Fruit fly (Drosophila melanogaster) whole organism, embryonic: ENCODE measurements around the gene CG2865.
A peak's percentile ranks its signal among the peaks of the same experiment; 100 is the strongest.

Experiments used
- CG11456 ChIP-seq: fragments of 200-800 bp; sonication (Bioruptor generic); IDR thresholded peaks from 3 replicates; pipeline ENCODE4 v1.3.6; 2022; ENCODE audit warnings: missing biosample characterization, missing genetic modification characterization
- CG12299 ChIP-seq: fragments of 200-800 bp; sonication (Bioruptor generic); optimal IDR thresholded peaks from 2 replicates; lab custom pipeline; 2018; ENCODE audit warnings: missing biosample characterization, mild to moderate bottlenecking, missing genetic modification characterization
- CG13624 ChIP-seq: fragments of 200-800 bp; sonication (Bioruptor generic); optimal IDR thresholded peaks from 2 replicates; lab custom pipeline; 2016; ENCODE audit warnings: missing biosample characterization, missing genetic modification characterization
- CG1792 ChIP-seq: fragments of 200-800 bp; sonication (Bioruptor generic); optimal IDR thresholded peaks from 2 replicates; lab custom pipeline; 2016; ENCODE audit warnings: missing biosample characterization, missing genetic modification characterization
- CG2678 ChIP-seq: fragments of 200-800 bp; sonication (Bioruptor generic); optimal IDR thresholded peaks from 3 replicates; lab custom pipeline; 2019; ENCODE audit warnings: missing biosample characterization, mild to moderate bottlenecking, missing genetic modification characterization, moderate library complexity
- CG3065 ChIP-seq: fragments of 200-800 bp; sonication (Bioruptor generic); optimal IDR thresholded peaks from 2 replicates; lab custom pipeline; 2016; ENCODE audit warnings: missing biosample characterization, missing genetic modification characterization
- CG3163 ChIP-seq: fragments of 200-800 bp; sonication (Bioruptor generic); optimal IDR thresholded peaks from 3 replicates; lab custom pipeline; 2016; ENCODE audit warnings: missing biosample characterization, missing genetic modification characterization
- CG32767 ChIP-seq: fragments of 200-800 bp; sonication (Bioruptor generic); IDR thresholded peaks from 2 replicates; pipeline ENCODE4 v1.3.6; 2022; ENCODE audit warnings: missing biosample characterization, missing genetic modification characterization
- CG32772 ChIP-seq: fragments of 200-800 bp; sonication (Bioruptor generic); IDR thresholded peaks from 2 replicates; pipeline ENCODE4 v1.3.6; 2022; ENCODE audit warnings: missing biosample characterization, missing genetic modification characterization
- CG3281 ChIP-seq: fragments of 200-800 bp; sonication (Bioruptor generic); optimal IDR thresholded peaks from 3 replicates; lab custom pipeline; 2017; ENCODE audit warnings: missing biosample characterization, mild to moderate bottlenecking, missing genetic modification characterization
- CG4730 ChIP-seq: fragments of 200-800 bp; sonication (Bioruptor generic); IDR thresholded peaks from 2 replicates; pipeline ENCODE4 v1.3.6; 2022; ENCODE audit warnings: missing biosample characterization, missing genetic modification characterization
- CG6272 ChIP-seq: fragments of 200-800 bp; sonication (Bioruptor generic); IDR thresholded peaks from 2 replicates; pipeline ENCODE4 v1.3.6; 2022; ENCODE audit warnings: missing biosample characterization, missing genetic modification characterization
- CG6813 ChIP-seq: fragments of 200-800 bp; sonication (Bioruptor generic); optimal IDR thresholded peaks from 2 replicates; lab custom pipeline; 2017; ENCODE audit warnings: missing biosample characterization, missing genetic modification characterization, mild to moderate bottlenecking, moderate library complexity, missing genetic modification reagents
- CG8089 ChIP-seq: fragments of 200-800 bp; sonication (Bioruptor generic); optimal IDR thresholded peaks from 3 replicates; lab custom pipeline; 2016; ENCODE audit warnings: missing biosample characterization, missing genetic modification characterization
- CG8765 ChIP-seq: fragments of 200-800 bp; sonication (Bioruptor generic); IDR thresholded peaks from 2 replicates; pipeline ENCODE4 v1.3.6; 2022; ENCODE audit warnings: missing biosample characterization, missing genetic modification characterization
- CG9215 ChIP-seq: fragments of 200-800 bp; sonication (Bioruptor generic); IDR thresholded peaks from 2 replicates; pipeline ENCODE4 v1.3.6; 2022; ENCODE audit warnings: missing biosample characterization, missing genetic modification characterization
- CG9797 ChIP-seq: fragments of 200-800 bp; sonication (Bioruptor generic); optimal IDR thresholded peaks from 3 replicates; lab custom pipeline; 2018; ENCODE audit warnings: missing biosample characterization, mild to moderate bottlenecking, missing genetic modification characterization
- Camta ChIP-seq: fragments of 200-800 bp; sonication (Bioruptor generic); optimal IDR thresholded peaks from 2 replicates; lab custom pipeline; 2016; ENCODE audit warnings: missing biosample characterization, missing genetic modification characterization
- Ets65A ChIP-seq: fragments of 200-800 bp; sonication (Bioruptor generic); peaks from one replicate; lab custom pipeline; 2016; ENCODE audit warnings: missing biosample characterization, missing genetic modification characterization
- Fer1 ChIP-seq: fragments of 200-800 bp; sonication (Bioruptor generic); optimal IDR thresholded peaks from 2 replicates; lab custom pipeline; 2017; ENCODE audit warnings: missing biosample characterization, mild to moderate bottlenecking, missing genetic modification characterization
- H2.0 ChIP-seq: fragments of 200-800 bp; sonication (Bioruptor generic); IDR thresholded peaks from 2 replicates; pipeline ENCODE4 v1.3.6; 2022; ENCODE audit warnings: missing biosample characterization, missing genetic modification characterization
- Hr3 ChIP-seq: fragments of 200-800 bp; sonication (Bioruptor generic); optimal IDR thresholded peaks from 3 replicates; lab custom pipeline; 2016; ENCODE audit warnings: missing biosample characterization, missing genetic modification characterization
- Jarid2 ChIP-seq: fragments of 200-800 bp; sonication (Bioruptor generic); optimal IDR thresholded peaks from 3 replicates; lab custom pipeline; 2017; ENCODE audit warnings: mild to moderate bottlenecking, missing biosample characterization, missing genetic modification reagents, missing genetic modification characterization
- Scr ChIP-seq: fragments of 200-800 bp; sonication (Bioruptor generic); IDR thresholded peaks from 2 replicates; pipeline ENCODE4 v1.3.6; 2022; ENCODE audit warnings: missing biosample characterization, missing genetic modification characterization; ENCODE audit not compliant: partially characterized antibody
- Sry-β ChIP-seq: fragments of 200-800 bp; sonication (Bioruptor generic); optimal IDR thresholded peaks from 2 replicates; lab custom pipeline; 2018; ENCODE audit warnings: missing biosample characterization, mild to moderate bottlenecking, missing genetic modification characterization, moderate library complexity
- Sry-δ ChIP-seq: fragments of 200-800 bp; sonication (Bioruptor generic); optimal IDR thresholded peaks from 2 replicates; lab custom pipeline; 2016; ENCODE audit warnings: missing biosample characterization, missing genetic modification characterization
- Ssrp ChIP-seq: fragments of 200-800 bp; sonication (Bioruptor generic); optimal IDR thresholded peaks from 2 replicates; lab custom pipeline; 2018; ENCODE audit warnings: missing biosample characterization, mild to moderate bottlenecking, missing genetic modification characterization, moderate library complexity
- Stat92E ChIP-seq, 3 experiments: fragments of >200 bp in 2 of 3; fragments of 200-800 bp in 1 of 3; sonication (Bioruptor generic) in 1 of 3; optimal IDR thresholded peaks; 2 replicates each; lab custom pipeline; 2017 to 2019; ENCODE audit warnings: missing biosample characterization in 3 of 3, missing genetic modification characterization in 3 of 3, mild to moderate bottlenecking in 1 of 3, moderate library complexity in 1 of 3
- YL-1 ChIP-seq: fragments of 200-800 bp; sonication (Bioruptor generic); optimal IDR thresholded peaks from 3 replicates; lab custom pipeline; 2017; ENCODE audit warnings: missing biosample characterization, mild to moderate bottlenecking, missing genetic modification characterization
- ac ChIP-seq: fragments of 200-800 bp; sonication (Bioruptor generic); optimal IDR thresholded peaks from 3 replicates; lab custom pipeline; 2017; ENCODE audit warnings: missing biosample characterization, mild to moderate bottlenecking, missing genetic modification characterization
- amos ChIP-seq: fragments of 200-800 bp; sonication (Bioruptor generic); IDR thresholded peaks from 2 replicates; pipeline ENCODE4 v1.3.6; 2022; ENCODE audit warnings: missing biosample characterization, missing genetic modification characterization; ENCODE audit not compliant: partially characterized antibody
- az2 ChIP-seq: fragments of 200-800 bp; sonication (Bioruptor generic); optimal IDR thresholded peaks from 3 replicates; lab custom pipeline; 2016; ENCODE audit warnings: missing biosample characterization, missing genetic modification characterization
- bcd ChIP-seq: fragments of 200-800 bp; sonication (Bioruptor generic); optimal IDR thresholded peaks from 2 replicates; lab custom pipeline; 2017; ENCODE audit warnings: missing biosample characterization, mild to moderate bottlenecking, missing genetic modification characterization
- chif ChIP-seq, 2 experiments: fragments of 200-800 bp; sonication (Bioruptor generic); optimal IDR thresholded peaks; 3 replicates each; lab custom pipeline; 2016; ENCODE audit warnings: missing biosample characterization in 2 of 2, missing genetic modification characterization in 2 of 2
- cwo ChIP-seq: fragments of 200-800 bp; sonication (Bioruptor generic); optimal IDR thresholded peaks from 3 replicates; lab custom pipeline; 2017; ENCODE audit warnings: missing biosample characterization, missing genetic modification characterization, mild to moderate bottlenecking, moderate library complexity, missing genetic modification reagents
- dimm ChIP-seq: fragments of 200-800 bp; sonication (Bioruptor generic); IDR thresholded peaks from 2 replicates; pipeline ENCODE4 v1.3.6; 2022; ENCODE audit warnings: missing biosample characterization, missing genetic modification characterization
- dm ChIP-seq: fragments of 200-800 bp; sonication (Bioruptor generic); optimal IDR thresholded peaks from 3 replicates; lab custom pipeline; 2016; ENCODE audit warnings: missing biosample characterization, missing genetic modification characterization
- dpn ChIP-seq, 2 experiments: fragments of 200-800 bp; sonication (Bioruptor generic); optimal IDR thresholded peaks; 3 replicates each; lab custom pipeline; 2016; ENCODE audit warnings: missing biosample characterization in 2 of 2, missing genetic modification characterization in 2 of 2
- fd64A ChIP-seq: fragments of 200-800 bp; sonication (Bioruptor generic); optimal IDR thresholded peaks from 3 replicates; lab custom pipeline; 2018; ENCODE audit warnings: missing biosample characterization, mild to moderate bottlenecking, missing genetic modification characterization
- gsb ChIP-seq: fragments of 200-800 bp; sonication (Bioruptor generic); IDR thresholded peaks from 2 replicates; pipeline ENCODE4 v1.3.6; 2022; ENCODE audit warnings: missing biosample characterization, missing genetic modification characterization
- inv ChIP-seq: fragments of 200-800 bp; sonication (Bioruptor generic); IDR thresholded peaks from 2 replicates; pipeline ENCODE4 v1.3.6; 2022; ENCODE audit warnings: missing biosample characterization, missing genetic modification characterization; ENCODE audit not compliant: partially characterized antibody
- kay ChIP-seq: fragments of 200-800 bp; sonication (Bioruptor generic); optimal IDR thresholded peaks from 2 replicates; lab custom pipeline; 2016; ENCODE audit warnings: missing biosample characterization, missing genetic modification characterization
- mirr ChIP-seq: fragments of 200-800 bp; sonication (Bioruptor generic); optimal IDR thresholded peaks from 3 replicates; lab custom pipeline; 2018; ENCODE audit warnings: missing biosample characterization, mild to moderate bottlenecking, missing genetic modification characterization
- nom ChIP-seq: fragments of 200-800 bp; sonication (Bioruptor generic); optimal IDR thresholded peaks from 2 replicates; lab custom pipeline; 2017; ENCODE audit warnings: missing biosample characterization, missing genetic modification characterization, mild to moderate bottlenecking, moderate library complexity, missing genetic modification reagents
- pan ChIP-seq, 4 experiments: fragments of >200 bp in 3 of 4; fragments of 200-800 bp in 1 of 4; sonication (Bioruptor generic) in 1 of 4; optimal IDR thresholded peaks in 3 of 4; IDR thresholded peaks in 1 of 4; 2 replicates each; pipeline versions ENCODE4 v1.3.6 to Lab custom; 2017 to 2022; ENCODE audit warnings: missing biosample characterization in 2 of 4, missing genetic modification characterization in 2 of 4, mixed read lengths in 1 of 4
- ro ChIP-seq: fragments of 200-800 bp; sonication (Bioruptor generic); IDR thresholded peaks from 2 replicates; pipeline ENCODE4 v1.3.6; 2022; ENCODE audit warnings: missing biosample characterization, missing genetic modification characterization
- stwl ChIP-seq: fragments of 200-800 bp; sonication (Bioruptor generic); optimal IDR thresholded peaks from 3 replicates; lab custom pipeline; 2018; ENCODE audit warnings: missing biosample characterization, mild to moderate bottlenecking, missing genetic modification characterization, moderate library complexity

Gene CG2865

dm6 chrX:2296230-2297044 lies 3.2 kb upstream of the CG2865 start (continued):
- TF ChIP-seq dpn (GFP tag; optimal IDR thresholded peaks at IDR 0.05; lab: Kevin White, UChicago) (peak; percentile 95), cwo (GFP tag; lab: Kevin White, UChicago) (peak; percentile 90), dimm (GFP tag; lab: Robert Waterston, UW) (peak; percentile 47; the same call in 1 of the 2 replicates), CG8089 (peak; percentile 95), CG3281 (GFP tag; lab: Kevin White, UChicago) (peak; percentile 93), gsb (0 out of 2 replicates have a peak, but pooled peaks have one; percentile 53), ro (GFP tag; lab: Robert Waterston, UW) (0 out of 2 replicates have a peak, but pooled peaks have one; percentile 32), CG1792 (GFP tag; lab: Kevin White, UChicago) (peak; percentile 92), dm (peak; percentile 91), Ets65A (GFP tag; lab: Kevin White, UChicago) (peak; percentile 99), CG9215 (GFP tag; lab: Robert Waterston, UW) (peak; percentile 85), H2.0 (peak; percentile 77), amos (GFP tag; lab: Robert Waterston, UW) (peak; percentile 16; the same call in 1 of the 2 replicates), CG32767 (peak; percentile 71), Hr3 (peak; percentile 91), Sry-δ (GFP tag; lab: Kevin White, UChicago) (peak; percentile 58), Sry-β (GFP tag; lab: Kevin White, UChicago) (peak; percentile 63), Ssrp (tag; lab: Kevin White, UChicago) (peak; percentile 94), Camta (GFP tag; lab: Kevin White, UChicago) (peak; percentile 95), Jarid2 (GFP tag; lab: Kevin White, UChicago) (peak; percentile 78), pan (optimal IDR thresholded peaks at IDR 0.05; lab: Kevin White, UChicago) (no peak), pan (GFP tag; optimal IDR thresholded peaks at IDR 0.05 in 1 of 2, IDR thresholded peaks at IDR 0.05 in 1 of 2) (peak in 1 of 2 experiments; percentile 64), CG11456 (GFP tag; lab: Robert Waterston, UW) (peak; percentile 63; the same call in 2 of the 3 replicates), CG32772 (GFP tag; lab: Robert Waterston, UW) (peak; percentile 60), ac (GFP tag; lab: Kevin White, UChicago) (peak; percentile 87), Fer1 (peak; percentile 94), CG8765 (peak; percentile 41; the same call in 1 of the 2 replicates), CG12299 (peak; percentile 79), CG4730 (GFP tag; lab: Robert Waterston, UW) (no peak; the same call in none of the 2 replicates), Stat92E (GFP tag; optimal IDR thresholded peaks at IDR 0.05; lab: Kevin White, UChicago) (peak in 1 of 3 experiments; percentile 82), CG6272 (GFP tag; lab: Robert Waterston, UW) (no peak), az2 (GFP tag; lab: Kevin White, UChicago) (peak; percentile 92), mirr (GFP tag; lab: Kevin White, UChicago) (peak; percentile 34), nom (GFP tag; lab: Kevin White, UChicago) (peak; percentile 82), CG3065 (GFP tag; lab: Kevin White, UChicago) (peak; percentile 80), Scr (GFP tag; lab: Robert Waterston, UW) (no peak), CG13624 (peak; percentile 94), CG2678 (tag; lab: Kevin White, UChicago) (peak; percentile 96), bcd (peak; percentile 95), inv (GFP tag; lab: Robert Waterston, UW) (no peak), CG9797 (peak; percentile 45), YL-1 (GFP tag; lab: Kevin White, UChicago) (peak; percentile 77), CG6813 (GFP tag; lab: Kevin White, UChicago) (peak; percentile 91), fd64A (GFP tag; lab: Kevin White, UChicago) (peak; percentile 87), CG3163 (GFP tag; lab: Kevin White, UChicago) (peak; percentile 91), chif (GFP tag; optimal IDR thresholded peaks at IDR 0.05; lab: Kevin White, UChicago) (peak; percentile 93 to 96), stwl (tag; lab: Kevin White, UChicago) (peak; percentile 3), kay (GFP tag; lab: Kevin White, UChicago) (peak; percentile 88)
